Worm (Caenorhabditis elegans) whole organism, midembryonic: ENCODE measurements around the gene pph-2.

ENCODE experiments used
- T22C8.4 ChIP-seq: fragments of 200-800 bp; sonication (Bioruptor generic); IDR thresholded peaks from 2 replicates; pipeline ENCODE4 v1.3.6; 2022; ENCODE audit warnings: missing genetic modification characterization, missing compliant biosample characterization
- flt-1 ChIP-seq: fragments of 200-800 bp; sonication (Bioruptor generic); IDR thresholded peaks from 2 replicates; pipeline ENCODE4 v1.3.6; 2022; ENCODE audit warnings: missing genetic modification characterization, missing compliant biosample characterization
- klf-2 ChIP-seq: fragments of 200-800 bp; sonication (Bioruptor generic); conservative IDR thresholded peaks from 2 replicates; pipeline ENCODE4 v1.3.6; 2022; ENCODE audit warnings: missing genetic modification reagents, missing genetic modification characterization, missing compliant biosample characterization
- med-1 ChIP-seq: sonication (generic microtip); optimal IDR thresholded peaks from 2 replicates; lab custom pipeline; 2017; ENCODE audit warnings: missing genetic modification characterization, mild to moderate bottlenecking, missing compliant biosample characterization, antibody characterized with exemption, missing genetic modification reagents; ENCODE audit not compliant: insufficient read depth
- ref-1 ChIP-seq: fragments of 200-800 bp; sonication (Bioruptor generic); conservative IDR thresholded peaks from 2 replicates; pipeline ENCODE4 v1.3.6; 2022; ENCODE audit warnings: missing genetic modification reagents, missing genetic modification characterization, missing compliant biosample characterization
- ztf-29 ChIP-seq: fragments of 200-800 bp; sonication (Bioruptor generic); IDR thresholded peaks from 2 replicates; pipeline ENCODE4 v1.3.6; 2022; ENCODE audit warnings: missing genetic modification reagents, missing genetic modification characterization, missing compliant biosample characterization

DNA sequence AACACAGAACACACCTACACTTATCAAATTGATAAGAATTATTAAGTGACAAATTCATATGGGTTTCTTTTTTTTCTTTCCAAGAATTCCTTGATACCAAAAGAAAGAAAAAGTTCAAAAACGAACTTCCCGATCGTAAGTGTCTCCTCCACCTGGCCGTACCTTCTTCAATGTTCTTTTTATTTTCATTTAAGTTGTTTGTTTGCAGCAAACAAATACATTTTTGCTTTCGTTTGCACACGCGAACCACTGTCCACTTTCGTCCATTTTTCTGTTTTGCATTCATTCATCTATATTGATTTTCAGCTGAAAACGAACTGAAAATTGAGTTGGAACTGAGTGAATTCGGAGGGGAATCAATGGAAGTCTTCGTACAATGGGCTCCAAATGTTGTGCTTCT, 34.1 kb upstream of the pph-2 start, which contains the start of gene VZK822L.2:
- TF ChIP-seq flt-1 (no peak), med-1 (GFP tag; lab: Kevin White, UChicago) (no peak), klf-2 (GFP tag; lab: Robert Waterston, UW) (no peak), ztf-29 (GFP tag; lab: Robert Waterston, UW) (no peak), T22C8.4 (GFP tag; lab: Robert Waterston, UW) (no peak), ref-1 (GFP tag; lab: Robert Waterston, UW) (no peak)
